Fruit fly (Drosophila melanogaster): ENCODE results near the gene CG2991.

DNA sequence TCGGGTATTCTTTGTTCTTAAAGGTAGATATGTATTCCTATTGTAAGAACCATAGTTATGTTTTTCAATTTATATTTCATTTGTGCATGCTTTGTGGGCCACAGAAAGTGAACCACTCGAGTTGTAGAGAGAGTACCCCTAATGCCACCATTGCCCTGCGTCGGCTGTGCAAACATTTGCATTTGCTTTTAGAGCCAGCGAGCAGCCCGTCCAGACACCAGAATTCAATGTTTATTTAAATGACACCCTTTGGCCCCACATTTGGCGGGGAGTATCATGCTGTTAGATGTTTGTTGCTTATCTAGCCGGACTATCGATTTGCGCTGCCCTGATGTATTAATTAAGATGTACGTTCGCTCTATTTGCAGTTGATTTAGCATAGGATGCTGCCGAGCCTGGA lies 7.6 kb downstream of the CG2991 start:
- TF ChIP-seq CG8632 (GFP tag; optimal IDR thresholded peaks at IDR 0.05) (no peak), ss (GFP tag; optimal IDR thresholded peaks at IDR 0.05) (no peak), CG6792 (GFP tag; optimal IDR thresholded peaks at IDR 0.05) (no peak), fd85E (GFP tag; optimal IDR thresholded peaks at IDR 0.05) (no peak)
